Fruit fly (Drosophila melanogaster) whole organism, prepupa: ENCODE measurements around the gene CG7601.

ENCODE experiments used
- Blimp-1 ChIP-seq: fragments of 200-800 bp; sonication (Bioruptor generic); optimal IDR thresholded peaks from 3 replicates; lab custom pipeline; 2017; ENCODE audit warnings: missing biosample characterization, missing genetic modification characterization, mild to moderate bottlenecking, moderate library complexity, missing genetic modification reagents
- CG10631 ChIP-seq: fragments of 200-800 bp; sonication (Bioruptor generic); optimal IDR thresholded peaks from 2 replicates; lab custom pipeline; 2016; ENCODE audit warnings: missing biosample characterization, missing genetic modification characterization
- CG10669 ChIP-seq: fragments of 200-800 bp; sonication (Bioruptor generic); optimal IDR thresholded peaks from 3 replicates; lab custom pipeline; 2018; ENCODE audit warnings: missing biosample characterization, mild to moderate bottlenecking, missing genetic modification characterization, moderate library complexity
- CG11294 ChIP-seq: fragments of 200-800 bp; sonication (Bioruptor generic); IDR thresholded peaks from 2 replicates; pipeline ENCODE4 v1.3.6; 2022; ENCODE audit warnings: missing biosample characterization, missing genetic modification characterization
- CG11902 ChIP-seq: fragments of 200-800 bp; sonication (Bioruptor generic); optimal IDR thresholded peaks from 3 replicates; lab custom pipeline; 2016; ENCODE audit warnings: missing biosample characterization, missing genetic modification characterization
- CG15336 ChIP-seq: fragments of 200-800 bp; sonication (Bioruptor generic); IDR thresholded peaks from 2 replicates; pipeline ENCODE4 v1.3.6; 2022; ENCODE audit warnings: missing biosample characterization, missing genetic modification characterization
- CG1621 ChIP-seq: fragments of 200-800 bp; sonication (Bioruptor generic); optimal IDR thresholded peaks from 3 replicates; lab custom pipeline; 2018; ENCODE audit warnings: missing biosample characterization, mild to moderate bottlenecking, missing genetic modification characterization
- CG16779 ChIP-seq: fragments of 200-800 bp; sonication (Bioruptor generic); optimal IDR thresholded peaks from 3 replicates; lab custom pipeline; 2017; ENCODE audit warnings: missing biosample characterization, mild to moderate bottlenecking, missing genetic modification characterization
- CG3032 ChIP-seq: fragments of 200-800 bp; optimal IDR thresholded peaks from 2 replicates; lab custom pipeline; 2019; ENCODE audit warnings: missing biosample characterization, mild to moderate bottlenecking, missing genetic modification characterization, moderate library complexity
- CG31627 ChIP-seq: fragments of 200-800 bp; sonication (Bioruptor generic); optimal IDR thresholded peaks from 3 replicates; lab custom pipeline; 2016; ENCODE audit warnings: missing biosample characterization, missing genetic modification characterization
- CG34406 ChIP-seq: fragments of 200-800 bp; sonication (Bioruptor generic); optimal IDR thresholded peaks from 3 replicates; lab custom pipeline; 2016; ENCODE audit warnings: missing biosample characterization, missing genetic modification characterization
- CG3919 ChIP-seq: fragments of 200-800 bp; sonication (Bioruptor generic); optimal IDR thresholded peaks from 3 replicates; lab custom pipeline; 2016; ENCODE audit warnings: missing biosample characterization, missing genetic modification characterization
- CG4318 ChIP-seq: fragments of 200-800 bp; sonication (Bioruptor generic); optimal IDR thresholded peaks from 3 replicates; lab custom pipeline; 2017; ENCODE audit warnings: missing biosample characterization, mild to moderate bottlenecking, missing genetic modification characterization
- CG6792 ChIP-seq: fragments of 200-800 bp; sonication (Bioruptor generic); optimal IDR thresholded peaks from 3 replicates; lab custom pipeline; 2016; ENCODE audit warnings: missing biosample characterization, missing genetic modification characterization
- CG6808 ChIP-seq: fragments of 200-800 bp; sonication (Bioruptor generic); optimal IDR thresholded peaks from 3 replicates; lab custom pipeline; 2017; ENCODE audit warnings: missing biosample characterization, missing genetic modification characterization, mild to moderate bottlenecking, moderate library complexity, missing genetic modification reagents
- CG7368 ChIP-seq: fragments of 200-800 bp; sonication (Bioruptor generic); optimal IDR thresholded peaks from 3 replicates; lab custom pipeline; 2016; ENCODE audit warnings: missing biosample characterization, missing genetic modification characterization
- CG8119 ChIP-seq: fragments of 200-800 bp; sonication (Bioruptor generic); IDR thresholded peaks from 3 replicates; pipeline ENCODE4 v1.3.6; 2022; ENCODE audit warnings: missing biosample characterization, missing genetic modification characterization
- CG8632 ChIP-seq: fragments of 200-800 bp; sonication (Bioruptor generic); optimal IDR thresholded peaks from 3 replicates; lab custom pipeline; 2016; ENCODE audit warnings: missing biosample characterization, missing genetic modification characterization
- CG9139 ChIP-seq: fragments of 200-800 bp; sonication (Bioruptor generic); optimal IDR thresholded peaks from 3 replicates; lab custom pipeline; 2017; ENCODE audit warnings: missing biosample characterization, mild to moderate bottlenecking, missing genetic modification characterization
- Eip75B ChIP-seq: fragments of 200-800 bp; sonication (Bioruptor generic); optimal IDR thresholded peaks from 3 replicates; lab custom pipeline; 2016; ENCODE audit warnings: missing biosample characterization, missing genetic modification characterization
- Eip78C ChIP-seq: fragments of 200-800 bp; sonication (Bioruptor generic); peaks from one replicate; lab custom pipeline; 2016; ENCODE audit warnings: missing biosample characterization, missing genetic modification characterization
- Eip93F ChIP-seq: fragments of 200-800 bp; sonication (Bioruptor generic); optimal IDR thresholded peaks from 2 replicates; lab custom pipeline; 2016; ENCODE audit warnings: missing biosample characterization, mild to moderate bottlenecking, missing genetic modification characterization
- Ets21C ChIP-seq: fragments of 200-800 bp; sonication (Bioruptor generic); optimal IDR thresholded peaks from 3 replicates; lab custom pipeline; 2016; ENCODE audit warnings: missing biosample characterization, missing genetic modification characterization
- Hr38 ChIP-seq: sonication (Bioruptor generic); optimal IDR thresholded peaks from 2 replicates; lab custom pipeline; 2016; ENCODE audit warnings: missing biosample characterization, missing genetic modification characterization
- Hr39 ChIP-seq: fragments of 200-800 bp; sonication (Bioruptor generic); optimal IDR thresholded peaks from 2 replicates; lab custom pipeline; 2016; ENCODE audit warnings: missing biosample characterization, missing genetic modification characterization
- Hr4 ChIP-seq: fragments of 200-800 bp; sonication (Bioruptor generic); optimal IDR thresholded peaks from 3 replicates; lab custom pipeline; 2016; ENCODE audit warnings: missing biosample characterization, missing genetic modification characterization
- Lpt ChIP-seq: fragments of 200-800 bp; sonication (Bioruptor generic); optimal IDR thresholded peaks from 3 replicates; lab custom pipeline; 2016; ENCODE audit warnings: missing biosample characterization, missing genetic modification characterization
- Met ChIP-seq: fragments of 200-800 bp; sonication (Bioruptor generic); optimal IDR thresholded peaks from 3 replicates; lab custom pipeline; 2016; ENCODE audit warnings: missing biosample characterization, missing genetic modification characterization
- OdsH ChIP-seq: fragments of 200-800 bp; sonication (Bioruptor generic); optimal IDR thresholded peaks from 3 replicates; lab custom pipeline; 2016; ENCODE audit warnings: missing biosample characterization, missing genetic modification characterization
- Smox ChIP-seq: fragments of 200-800 bp; sonication (Bioruptor generic); optimal IDR thresholded peaks from 3 replicates; lab custom pipeline; 2016; ENCODE audit warnings: missing biosample characterization, missing genetic modification characterization
- Sox102F ChIP-seq: fragments of 200-800 bp; sonication (Bioruptor generic); optimal IDR thresholded peaks from 2 replicates; lab custom pipeline; 2016; ENCODE audit warnings: missing biosample characterization, mild to moderate bottlenecking, missing genetic modification characterization
- Sox14 ChIP-seq: fragments of 200-800 bp; sonication (Bioruptor generic); optimal IDR thresholded peaks from 3 replicates; lab custom pipeline; 2016; ENCODE audit warnings: missing biosample characterization, missing genetic modification characterization
- Sox15 ChIP-seq: fragments of 200-800 bp; sonication (Bioruptor generic); optimal IDR thresholded peaks from 3 replicates; lab custom pipeline; 2016; ENCODE audit warnings: missing biosample characterization, missing genetic modification characterization
- achi ChIP-seq: fragments of 200-800 bp; sonication (Bioruptor generic); optimal IDR thresholded peaks from 3 replicates; lab custom pipeline; 2016; ENCODE audit warnings: missing biosample characterization, missing genetic modification characterization
- acj6 ChIP-seq: fragments of 200-800 bp; sonication (Bioruptor generic); optimal IDR thresholded peaks from 3 replicates; lab custom pipeline; 2016; ENCODE audit warnings: missing biosample characterization, missing genetic modification characterization
- cyc ChIP-seq: fragments of 200-800 bp; sonication (Bioruptor generic); optimal IDR thresholded peaks from 3 replicates; lab custom pipeline; 2016; ENCODE audit warnings: missing biosample characterization, missing genetic modification characterization
- dac ChIP-seq: fragments of 200-800 bp; sonication (Bioruptor generic); optimal IDR thresholded peaks from 2 replicates; lab custom pipeline; 2017; ENCODE audit warnings: missing biosample characterization, mild to moderate bottlenecking, missing genetic modification characterization
- dsx ChIP-seq: fragments of 200-800 bp; optimal IDR thresholded peaks from 3 replicates; lab custom pipeline; 2019; ENCODE audit warnings: missing biosample characterization, mild to moderate bottlenecking, missing genetic modification characterization, moderate library complexity; ENCODE audit not compliant: poor library complexity, severe bottlenecking
- eg ChIP-seq: fragments of 200-800 bp; sonication (Bioruptor generic); IDR thresholded peaks from 3 replicates; pipeline ENCODE4 v1.3.6; 2022; ENCODE audit warnings: missing biosample characterization, missing genetic modification characterization
- esn ChIP-seq: fragments of 200-800 bp; sonication (Bioruptor generic); optimal IDR thresholded peaks from 2 replicates; lab custom pipeline; 2016; ENCODE audit warnings: missing biosample characterization, mild to moderate bottlenecking, missing genetic modification characterization, moderate library complexity
- fd59A ChIP-seq: fragments of 200-800 bp; sonication (Bioruptor generic); optimal IDR thresholded peaks from 2 replicates; lab custom pipeline; 2017; ENCODE audit warnings: missing biosample characterization, mild to moderate bottlenecking, missing genetic modification characterization, missing genetic modification reagents
- fkh ChIP-seq: fragments of 200-800 bp; sonication (Bioruptor generic); optimal IDR thresholded peaks from 3 replicates; lab custom pipeline; 2017; ENCODE audit warnings: missing biosample characterization, mild to moderate bottlenecking, missing genetic modification characterization, moderate library complexity
- lz ChIP-seq: fragments of 200-800 bp; sonication (Bioruptor generic); optimal IDR thresholded peaks from 3 replicates; lab custom pipeline; 2016; ENCODE audit warnings: missing biosample characterization, missing genetic modification characterization
- net ChIP-seq: fragments of 200-800 bp; sonication (Bioruptor generic); optimal IDR thresholded peaks from 3 replicates; lab custom pipeline; 2016; ENCODE audit warnings: missing biosample characterization, missing genetic modification characterization
- salr ChIP-seq, 2 experiments: fragments of 200-800 bp; sonication (Bioruptor generic); optimal IDR thresholded peaks; 3 replicates each; lab custom pipeline; 2016 to 2018; ENCODE audit warnings: missing biosample characterization in 2 of 2, missing genetic modification characterization in 2 of 2, mild to moderate bottlenecking in 1 of 2
- spab ChIP-seq: fragments of 200-800 bp; sonication (Bioruptor generic); optimal IDR thresholded peaks from 2 replicates; lab custom pipeline; 2017; ENCODE audit warnings: missing biosample characterization, mild to moderate bottlenecking, missing genetic modification characterization, missing genetic modification reagents
- ss ChIP-seq, 2 experiments: fragments of 200-800 bp; sonication (Bioruptor generic); optimal IDR thresholded peaks; 2 replicates in 1 of 2; 3 replicates in 1 of 2; lab custom pipeline; 2017 to 2018; ENCODE audit warnings: mild to moderate bottlenecking in 2 of 2, missing biosample characterization in 2 of 2, missing genetic modification characterization in 2 of 2, moderate library complexity in 1 of 2
- svp ChIP-seq: fragments of 200-800 bp; sonication (Bioruptor generic); peaks from one replicate; lab custom pipeline; 2016; ENCODE audit warnings: missing biosample characterization, missing genetic modification characterization
- topi ChIP-seq: fragments of 200-800 bp; sonication (Bioruptor generic); optimal IDR thresholded peaks from 3 replicates; lab custom pipeline; 2016; ENCODE audit warnings: missing biosample characterization, missing genetic modification characterization
- vri ChIP-seq: fragments of 200-800 bp; sonication (Bioruptor generic); optimal IDR thresholded peaks from 3 replicates; lab custom pipeline; 2016; ENCODE audit warnings: missing biosample characterization, mild to moderate bottlenecking, missing genetic modification characterization

CG7601 gene

dm6 chr3R:29778139-29778984, 41.8 kb upstream of the CG7601 start:
- TF ChIP-seq CG3919 (GFP tag; lab: Kevin White, UChicago) = peak; percentile 60
- peak; percentile 64 for TF ChIP-seq OdsH (GFP tag; lab: Kevin White, UChicago)
- peak; percentile 74 for TF ChIP-seq lz
- TF ChIP-seq net = peak; percentile 10
- TF ChIP-seq CG6792 (GFP tag; lab: Kevin White, UChicago) = peak; percentile 45
- TF ChIP-seq spab = peak; percentile 34
- peak; percentile 67 for TF ChIP-seq CG6808 (GFP tag; lab: Kevin White, UChicago)
- TF ChIP-seq fd59A (GFP tag; lab: Kevin White, UChicago) = peak; percentile 57
- TF ChIP-seq Met (GFP tag; lab: Kevin White, UChicago) = peak; percentile 73
- TF ChIP-seq dac (GFP tag; lab: Kevin White, UChicago) = no peak
- TF ChIP-seq eg (GFP tag; lab: Robert Waterston, UW) = no peak; the same call in 2 of the 3 replicates
- TF ChIP-seq dsx = peak; percentile 20
- peak; percentile 83 for TF ChIP-seq svp (GFP tag; lab: Kevin White, UChicago)
- peak; percentile 56 for TF ChIP-seq CG8632 (GFP tag; lab: Kevin White, UChicago)
- TF ChIP-seq salr (GFP tag; optimal IDR thresholded peaks at IDR 0.05; lab: Kevin White, UChicago) = peak in 1 of 2 experiments; percentile 26
- no peak for TF ChIP-seq Hr38 (GFP tag; lab: Kevin White, UChicago)
- TF ChIP-seq CG3032 = peak; percentile 56
- peak; percentile 50 for TF ChIP-seq acj6 (GFP tag; lab: Kevin White, UChicago)
- peak; percentile 19 for TF ChIP-seq CG1621
- peak; percentile 65 for TF ChIP-seq Smox (GFP tag; lab: Kevin White, UChicago)
- peak; percentile 39 for TF ChIP-seq Hr4 (GFP tag; lab: Kevin White, UChicago)
- no peak for TF ChIP-seq CG11294
- peak; percentile 20 for TF ChIP-seq Lpt (GFP tag; lab: Kevin White, UChicago)
- TF ChIP-seq Eip78C (GFP tag; lab: Kevin White, UChicago) = peak; percentile 90
- peak; percentile 26 for TF ChIP-seq vri (GFP tag; lab: Kevin White, UChicago)
- TF ChIP-seq Sox15 (GFP tag; lab: Kevin White, UChicago) = peak; percentile 23
- peak; percentile 80 for TF ChIP-seq esn (GFP tag; lab: Kevin White, UChicago)
- TF ChIP-seq Eip75B (GFP tag; lab: Kevin White, UChicago) = peak; percentile 64
- TF ChIP-seq topi (GFP tag; lab: Kevin White, UChicago) = peak; percentile 76
- TF ChIP-seq Hr39 (GFP tag; lab: Kevin White, UChicago) = peak; percentile 76
- TF ChIP-seq CG31627 (GFP tag; lab: Kevin White, UChicago) = peak; percentile 65
- peak; percentile 36 for TF ChIP-seq Blimp-1 (GFP tag; lab: Kevin White, UChicago)
- peak; percentile 51 for TF ChIP-seq Ets21C (GFP tag; lab: Kevin White, UChicago)
- TF ChIP-seq CG16779 = no peak
- no peak for TF ChIP-seq CG4318 (GFP tag; lab: Kevin White, UChicago)
- TF ChIP-seq CG7368 (GFP tag; lab: Kevin White, UChicago) = peak; percentile 42
- TF ChIP-seq Sox14 = peak; percentile 69
- peak; percentile 22 for TF ChIP-seq CG9139
- TF ChIP-seq Sox102F (GFP tag; lab: Kevin White, UChicago) = peak; percentile 60
- peak; percentile 55 for TF ChIP-seq CG34406 (GFP tag; lab: Kevin White, UChicago)
- TF ChIP-seq CG15336 = no peak
- peak; percentile 56 for TF ChIP-seq achi (GFP tag; lab: Kevin White, UChicago)
- TF ChIP-seq fkh (GFP tag; lab: Kevin White, UChicago) = no peak
- no peak for TF ChIP-seq Eip93F
- peak; percentile 54 for TF ChIP-seq cyc (GFP tag; lab: Kevin White, UChicago)
- TF ChIP-seq CG10631 (GFP tag; lab: Kevin White, UChicago) = peak; percentile 63
- no peak for TF ChIP-seq CG8119
- peak; percentile 54 for TF ChIP-seq CG10669 (GFP tag; lab: Kevin White, UChicago)
- TF ChIP-seq CG11902 (GFP tag; lab: Kevin White, UChicago) = peak; percentile 43
- TF ChIP-seq ss (GFP tag; optimal IDR thresholded peaks at IDR 0.05; lab: Kevin White, UChicago) = peak; percentile 18 to 38
